Fruit fly (Drosophila melanogaster): ENCODE data around the gene U2af38.

Gene U2af38

dm6 chr2L:309812-310431 lies 15.4 kb upstream of the U2af38 start (continued):
- TF ChIP-seq CG18619 (GFP tag; optimal IDR thresholded peaks at IDR 0.05), result no peak
- TF ChIP-seq zen2 (GFP tag; IDR thresholded peaks at IDR 0.05; ENCODE audit: partially characterized antibody), result 0 out of 3 replicates have a peak, but pooled peaks have one; percentile 26
- TF ChIP-seq sug (tag; optimal IDR thresholded peaks at IDR 0.05), result peak; percentile 80
- no peak for TF ChIP-seq Camta (GFP tag; optimal IDR thresholded peaks at IDR 0.05)
- no peak for TF ChIP-seq HLH54F (GFP tag; optimal IDR thresholded peaks at IDR 0.05)
- TF ChIP-seq ato (GFP tag; IDR thresholded peaks at IDR 0.05; ENCODE audit: partially characterized antibody), result no peak
- TF ChIP-seq CG9437 (GFP tag; optimal IDR thresholded peaks at IDR 0.05), result no peak
- no peak for TF ChIP-seq CG8388 (GFP tag; optimal IDR thresholded peaks at IDR 0.05)
- TF ChIP-seq cwo (GFP tag; optimal IDR thresholded peaks at IDR 0.05), result no peak
- TF ChIP-seq fru (optimal IDR thresholded peaks at IDR 0.05), result no peak
- no peak for TF ChIP-seq CG4328 (GFP tag; optimal IDR thresholded peaks at IDR 0.05)
- no peak for TF ChIP-seq nerfin-2 (GFP tag; IDR thresholded peaks at IDR 0.05; ENCODE audit: partially characterized antibody)
- TF ChIP-seq sna (GFP tag; IDR thresholded peaks at IDR 0.05; ENCODE audit: partially characterized antibody), result no peak
- TF ChIP-seq Abd-B (GFP tag; optimal IDR thresholded peaks at IDR 0.05), result no peak
- TF ChIP-seq lilli (GFP tag; optimal IDR thresholded peaks at IDR 0.05), result no peak
- no peak for TF ChIP-seq CG11093 (GFP tag; IDR thresholded peaks at IDR 0.05)
- TF ChIP-seq CG12744 (GFP tag; optimal IDR thresholded peaks at IDR 0.05), result no peak
- peak; percentile 46 for TF ChIP-seq Med (GFP tag)
- no peak for TF ChIP-seq dpn (GFP tag; optimal IDR thresholded peaks at IDR 0.05)
- no peak for TF ChIP-seq C15 (GFP tag; IDR thresholded peaks at IDR 0.05)
- no peak for TF ChIP-seq CG11085 (GFP tag; IDR thresholded peaks at IDR 0.05)
- TF ChIP-seq D19B (GFP tag; optimal IDR thresholded peaks at IDR 0.05), result no peak
- no peak for TF ChIP-seq CG2116 (GFP tag; optimal IDR thresholded peaks at IDR 0.05)
- TF ChIP-seq Sox102F (GFP tag; optimal IDR thresholded peaks at IDR 0.05), result no peak
- no peak for TF ChIP-seq Ets97D (GFP tag; optimal IDR thresholded peaks at IDR 0.05)
- no peak for TF ChIP-seq h (optimal IDR thresholded peaks at IDR 0.05)
- peak; percentile 22 for TF ChIP-seq CG15514 (GFP tag; optimal IDR thresholded peaks at IDR 0.05)
- TF ChIP-seq grn (GFP tag; optimal IDR thresholded peaks at IDR 0.05), result no peak
- no peak for TF ChIP-seq ap (GFP tag; IDR thresholded peaks at IDR 0.05)
- TF ChIP-seq CG34422 (GFP tag; IDR thresholded peaks at IDR 0.05), result no peak
- no peak for TF ChIP-seq zfh1 (GFP tag; IDR thresholded peaks at IDR 0.05)
- no peak for TF ChIP-seq Dad (GFP tag; optimal IDR thresholded peaks at IDR 0.05)
- TF ChIP-seq Blimp-1 (GFP tag; optimal IDR thresholded peaks at IDR 0.05), result no peak
- TF ChIP-seq Sin3A (optimal IDR thresholded peaks at IDR 0.05), result no peak
- no peak for TF ChIP-seq repo (GFP tag; optimal IDR thresholded peaks at IDR 0.05)
- TF ChIP-seq chm (GFP tag; IDR thresholded peaks at IDR 0.05), result no peak
- no peak for TF ChIP-seq CG4617 (GFP tag; optimal IDR thresholded peaks at IDR 0.05; ENCODE audit: borderline replicate concordance)
- TF ChIP-seq amos (GFP tag; IDR thresholded peaks at IDR 0.05; ENCODE audit: partially characterized antibody), result no peak
- no peak for TF ChIP-seq H15 (GFP tag; IDR thresholded peaks at IDR 0.05)
- peak; percentile 61 for TF ChIP-seq abd-A (tag; optimal IDR thresholded peaks at IDR 0.05)
- no peak for TF ChIP-seq cas (GFP tag; IDR thresholded peaks at IDR 0.05)
- TF ChIP-seq ara (GFP tag; IDR thresholded peaks at IDR 0.05), result no peak
- TF ChIP-seq ash1 (GFP tag; optimal IDR thresholded peaks at IDR 0.05), result no peak
- peak; percentile 23; the same call in 1 of the 2 replicates for TF ChIP-seq Adf1 (GFP tag; IDR thresholded peaks at IDR 0.05)
- TF ChIP-seq CG18764 (GFP tag; optimal IDR thresholded peaks at IDR 0.05), result no peak
- TF ChIP-seq Hmr (GFP tag; optimal IDR thresholded peaks at IDR 0.05), result peak; percentile 11
- no peak for TF ChIP-seq CG5953 (GFP tag; IDR thresholded peaks at IDR 0.05)
- peak; percentile 18; the same call in 1 of the 3 replicates for TF ChIP-seq otp (GFP tag; IDR thresholded peaks at IDR 0.05)
- TF ChIP-seq CG9797 (GFP tag; optimal IDR thresholded peaks at IDR 0.05), result no peak
- no peak for TF ChIP-seq CG11695 (GFP tag; IDR thresholded peaks at IDR 0.05)
- no peak for TF ChIP-seq CG10959 (GFP tag; IDR thresholded peaks at IDR 0.05)
- no peak for TF ChIP-seq Kr (GFP tag; optimal IDR thresholded peaks at IDR 0.05)
